Fruit fly (Drosophila melanogaster): ENCODE data around the gene TyrRS.

- TF ChIP-seq Blimp-1 (GFP tag; optimal IDR thresholded peaks at IDR 0.05) (no peak), CG10669 (GFP tag; optimal IDR thresholded peaks at IDR 0.05) (no peak), Smox (GFP tag; optimal IDR thresholded peaks at IDR 0.05) (no peak), lz (GFP tag; optimal IDR thresholded peaks at IDR 0.05) (no peak)
These were observed 18.9 kb downstream of the TyrRS start, which contains the start of gene CG44836 for dm6 chr3L:16400175-16400574.
